In genomic region chrV:19540916-19541315, ce11 we compare ENCODE assay signal across 4 worm cellular contexts.
TF ChIP-seq lines count a peak whose summit lies in the region.

No protein-coding gene starts in this region.

TF ChIP-seq in whole organism, L1 larva, 84 proteins besides CTCF, POLR2A, EP300 and RAD21:
- peak; percentile 76 for TF ChIP-seq ceh-8 (GFP tag; optimal IDR thresholded peaks at IDR 0.05; lab: Kevin White, UChicago)
- no peak for TF ChIP-seq pax-3 (tag; optimal IDR thresholded peaks at IDR 0.05; lab: Kevin White, UChicago)
- 0 out of 2 replicates have a peak, but pooled peaks have one; percentile 6 for TF ChIP-seq nhr-19 (GFP tag; conservative IDR thresholded peaks at IDR 0.05; lab: Robert Waterston, UW)
- no peak for TF ChIP-seq nhr-85 (tag; lab: Kevin White, UChicago)
- no peak for TF ChIP-seq jun-1 (tag; optimal IDR thresholded peaks at IDR 0.05; lab: Kevin White, UChicago)
- peak; percentile 77 for TF ChIP-seq lin-14 (GFP tag; optimal IDR thresholded peaks at IDR 0.05; lab: Kevin White, UChicago)
- no peak for TF ChIP-seq fkh-8 (tag; optimal IDR thresholded peaks at IDR 0.05; lab: Kevin White, UChicago)
- TF ChIP-seq lsy-2 (tag; optimal IDR thresholded peaks at IDR 0.05; lab: Kevin White, UChicago), result no peak
- TF ChIP-seq lin-35 (GFP tag; optimal IDR thresholded peaks at IDR 0.05; lab: Kevin White, UChicago), result no peak
- TF ChIP-seq ets-5 (GFP tag; IDR thresholded peaks at IDR 0.05; lab: Robert Waterston, UW), result no peak
- no peak for TF ChIP-seq elt-2 (tag; optimal IDR thresholded peaks at IDR 0.05; lab: Kevin White, UChicago)

TF ChIP-seq in whole organism, L4 larva, 104 proteins besides CTCF, POLR2A, EP300 and RAD21:
- TF ChIP-seq unc-130 (GFP tag; optimal IDR thresholded peaks at IDR 0.05; lab: Kevin White, UChicago), result no peak
- no peak for TF ChIP-seq lsy-2 (tag; optimal IDR thresholded peaks at IDR 0.05; lab: Kevin White, UChicago)
- TF ChIP-seq tra-1 (GFP tag; IDR thresholded peaks at IDR 0.05; lab: Robert Waterston, UW), result no peak
- no peak for TF ChIP-seq nhr-76 (tag; optimal IDR thresholded peaks at IDR 0.05; lab: Kevin White, UChicago)
- no peak for TF ChIP-seq F44E2.7 (GFP tag; IDR thresholded peaks at IDR 0.05; lab: Robert Waterston, UW)
- peak; percentile 85 for TF ChIP-seq set-16 (GFP tag; IDR thresholded peaks at IDR 0.05; lab: Robert Waterston, UW)
- no peak for TF ChIP-seq dve-1 (tag; optimal IDR thresholded peaks at IDR 0.05; lab: Kevin White, UChicago; ENCODE audit: insufficient read depth)
- no peak for TF ChIP-seq lin-39 (tag; optimal IDR thresholded peaks at IDR 0.05; lab: Kevin White, UChicago)
- no peak for TF ChIP-seq rbr-2 (tag; optimal IDR thresholded peaks at IDR 0.05; lab: Kevin White, UChicago)
- TF ChIP-seq snpc-4 (tag; optimal IDR thresholded peaks at IDR 0.05; lab: Kevin White, UChicago), result no peak
- TF ChIP-seq hlh-11 (tag; optimal IDR thresholded peaks at IDR 0.05; lab: Kevin White, UChicago), result peak; percentile 21
- no peak for TF ChIP-seq R02D3.7 (tag; optimal IDR thresholded peaks at IDR 0.05; lab: Kevin White, UChicago)
- TF ChIP-seq T26A8.4 (GFP tag; IDR thresholded peaks at IDR 0.05; lab: Robert Waterston, UW), result no peak
- peak; percentile 43; the same call in 1 of the 2 replicates for TF ChIP-seq pha-4 (GFP tag; IDR thresholded peaks at IDR 0.05; lab: Robert Waterston, UW)
- TF ChIP-seq pha-4 (tag; optimal IDR thresholded peaks at IDR 0.05; lab: Kevin White, UChicago), result no peak
- TF ChIP-seq zfp-2 (tag; optimal IDR thresholded peaks at IDR 0.05; lab: Kevin White, UChicago), result no peak

TF ChIP-seq in whole organism, mixed stage, embryonic, 35 proteins besides CTCF, POLR2A, EP300 and RAD21:
- no peak for TF ChIP-seq tbx-8 (GFP tag; optimal IDR thresholded peaks at IDR 0.05; lab: Kevin White, UChicago)
- TF ChIP-seq sptf-1 (tag; optimal IDR thresholded peaks at IDR 0.05; lab: Kevin White, UChicago), result peak; percentile 33
- TF ChIP-seq unc-120 (tag; optimal IDR thresholded peaks at IDR 0.05; lab: Kevin White, UChicago; ENCODE audit: poor library complexity, severe bottlenecking), result no peak
- TF ChIP-seq elt-3 (tag; optimal IDR thresholded peaks at IDR 0.05; lab: Kevin White, UChicago), result no peak
- peak; percentile 0 for TF ChIP-seq drap-1 (GFP tag; optimal IDR thresholded peaks at IDR 0.05; lab: Kevin White, UChicago)
- TF ChIP-seq mep-1 (tag; optimal IDR thresholded peaks at IDR 0.05; lab: Kevin White, UChicago), result no peak
- no peak for TF ChIP-seq nhr-237 (tag; optimal IDR thresholded peaks at IDR 0.05; lab: Kevin White, UChicago)

TF ChIP-seq in whole organism, young adult, 124 proteins besides CTCF, POLR2A, EP300 and RAD21:
- peak; percentile 95 for TF ChIP-seq zfh-2 (GFP tag; conservative IDR thresholded peaks at IDR 0.05; lab: Robert Waterston, UW)
- TF ChIP-seq ets-4 (GFP tag; optimal IDR thresholded peaks at IDR 0.05; lab: Kevin White, UChicago), result no peak
- TF ChIP-seq madf-6 (GFP tag; IDR thresholded peaks at IDR 0.05; lab: Robert Waterston, UW), result no peak
- no peak for TF ChIP-seq F52B5.7 (tag; optimal IDR thresholded peaks at IDR 0.05; lab: Kevin White, UChicago)
- TF ChIP-seq B0035.1 (tag; optimal IDR thresholded peaks at IDR 0.05; lab: Kevin White, UChicago), result no peak
- no peak for TF ChIP-seq D2030.7 (GFP tag; IDR thresholded peaks at IDR 0.05; lab: Robert Waterston, UW)
- no peak for TF ChIP-seq F33H1.4 (GFP tag; IDR thresholded peaks at IDR 0.05; lab: Robert Waterston, UW)
- TF ChIP-seq cebp-1 (GFP tag; IDR thresholded peaks at IDR 0.05; lab: Robert Waterston, UW), result no peak
- peak; percentile 1 for TF ChIP-seq cebp-1 (tag; optimal IDR thresholded peaks at IDR 0.05; lab: Kevin White, UChicago)
- peak; percentile 87; the same call in 1 of the 2 replicates for TF ChIP-seq egrh-3 (GFP tag; IDR thresholded peaks at IDR 0.05; lab: Robert Waterston, UW)
- no peak for TF ChIP-seq nhr-120 (GFP tag; IDR thresholded peaks at IDR 0.05; lab: Robert Waterston, UW)
